Fruit fly (Drosophila melanogaster) whole organism: ENCODE results near the gene CG12637.
"Not testable (repeated sequence)": the region's sequence is repeated elsewhere in the genome, so short reads cannot be mapped to it uniquely, and the experiment has no call there.

Experiments
- EcR ChIP-seq, 2 experiments: fragments of >200 bp; optimal IDR thresholded peaks; 2 replicates each; lab custom pipeline; 2017; ENCODE audit warnings: missing biosample characterization in 2 of 2, missing genetic modification characterization in 2 of 2, missing genetic modification reagents in 2 of 2
- pan ChIP-seq: fragments of >200 bp; optimal IDR thresholded peaks from 2 replicates; lab custom pipeline; 2017
- usp ChIP-seq: fragments of >200 bp; optimal IDR thresholded peaks from 2 replicates; lab custom pipeline; 2017; ENCODE audit warnings: missing biosample characterization, missing genetic modification characterization, mixed read lengths

dm6 chrX:10623125-10623524 is 50.1 kb downstream of the CG12637 start, which contains the start of gene Rab9Db:
- not testable (repeated sequence) for TF ChIP-seq EcR (GFP tag; optimal IDR thresholded peaks at IDR 0.05; lab: Kevin White, UChicago); pan (lab: Kevin White, UChicago); usp (GFP tag; lab: Kevin White, UChicago)
